Fruit fly (Drosophila melanogaster) whole organism, embryonic: ENCODE results near the gene Prosbeta2R2.

Experiments used
- Atf3 ChIP-seq: fragments of 200-800 bp; sonication (Bioruptor generic); optimal IDR thresholded peaks from 3 replicates; lab custom pipeline; 2016; ENCODE audit warnings: missing biosample characterization, missing genetic modification characterization
- Atf6 ChIP-seq: fragments of 200-800 bp; sonication (Bioruptor generic); IDR thresholded peaks from 2 replicates; pipeline ENCODE4 v1.3.6; 2022; ENCODE audit warnings: missing biosample characterization, missing genetic modification characterization
- Bdp1 ChIP-seq: fragments of 200-800 bp; sonication (Bioruptor generic); optimal IDR thresholded peaks from 3 replicates; lab custom pipeline; 2016; ENCODE audit warnings: missing biosample characterization, missing genetic modification characterization
- CG10147 ChIP-seq: fragments of 200-800 bp; sonication (Bioruptor generic); optimal IDR thresholded peaks from 2 replicates; lab custom pipeline; 2019; ENCODE audit warnings: missing biosample characterization, mild to moderate bottlenecking, missing genetic modification characterization, moderate library complexity
- CG10321 ChIP-seq: fragments of 200-800 bp; sonication (Bioruptor generic); IDR thresholded peaks from 2 replicates; pipeline ENCODE4 v1.3.6; 2022; ENCODE audit warnings: missing biosample characterization, missing genetic modification characterization
- CG10462 ChIP-seq: fragments of 200-800 bp; sonication (Bioruptor generic); optimal IDR thresholded peaks from 2 replicates; lab custom pipeline; 2016; ENCODE audit warnings: missing biosample characterization, missing genetic modification characterization
- CG12299 ChIP-seq: fragments of 200-800 bp; sonication (Bioruptor generic); optimal IDR thresholded peaks from 2 replicates; lab custom pipeline; 2018; ENCODE audit warnings: missing biosample characterization, mild to moderate bottlenecking, missing genetic modification characterization
- CG13296 ChIP-seq: fragments of 200-800 bp; sonication (Bioruptor generic); optimal IDR thresholded peaks from 3 replicates; lab custom pipeline; 2018; ENCODE audit warnings: missing biosample characterization, mild to moderate bottlenecking, missing genetic modification characterization
- CG1529 ChIP-seq: fragments of 200-800 bp; sonication (Bioruptor generic); optimal IDR thresholded peaks from 3 replicates; lab custom pipeline; 2018; ENCODE audit warnings: missing biosample characterization, missing genetic modification characterization
- CG1602 ChIP-seq: fragments of 200-800 bp; sonication (Bioruptor generic); optimal IDR thresholded peaks from 3 replicates; lab custom pipeline; 2016; ENCODE audit warnings: missing biosample characterization, missing genetic modification characterization
- CG18011 ChIP-seq: fragments of 200-800 bp; sonication (Bioruptor generic); optimal IDR thresholded peaks from 2 replicates; lab custom pipeline; 2017; ENCODE audit warnings: missing biosample characterization, missing genetic modification characterization, mild to moderate bottlenecking, moderate library complexity, missing genotype
- CG30020 ChIP-seq: fragments of 200-800 bp; optimal IDR thresholded peaks from 2 replicates; lab custom pipeline; 2019; ENCODE audit warnings: missing biosample characterization, mild to moderate bottlenecking, missing genetic modification characterization, moderate library complexity
- CG31224 ChIP-seq: fragments of 200-800 bp; sonication (Bioruptor generic); IDR thresholded peaks from 2 replicates; pipeline ENCODE4 v1.3.6; 2022; ENCODE audit warnings: missing biosample characterization, missing genetic modification characterization
- CG32767 ChIP-seq: fragments of 200-800 bp; sonication (Bioruptor generic); IDR thresholded peaks from 2 replicates; pipeline ENCODE4 v1.3.6; 2022; ENCODE audit warnings: missing biosample characterization, missing genetic modification characterization
- CG33213 ChIP-seq: fragments of 200-800 bp; sonication (Bioruptor generic); optimal IDR thresholded peaks from 3 replicates; lab custom pipeline; 2016; ENCODE audit warnings: missing biosample characterization, missing genetic modification characterization
- CG34422 ChIP-seq: fragments of 200-800 bp; sonication (Bioruptor generic); IDR thresholded peaks from 3 replicates; pipeline ENCODE4 v1.3.6; 2022; ENCODE audit warnings: missing biosample characterization, missing genetic modification characterization
- CG4404 ChIP-seq: fragments of 200-800 bp; sonication (Bioruptor generic); IDR thresholded peaks from 2 replicates; pipeline ENCODE4 v1.3.6; 2022; ENCODE audit warnings: missing biosample characterization, missing genetic modification characterization
- CG5245 ChIP-seq: fragments of 200-800 bp; sonication (Bioruptor generic); optimal IDR thresholded peaks from 3 replicates; lab custom pipeline; 2016; ENCODE audit warnings: missing biosample characterization, missing genetic modification characterization
- CG5953 ChIP-seq: fragments of 200-800 bp; sonication (Bioruptor generic); IDR thresholded peaks from 2 replicates; pipeline ENCODE4 v1.3.6; 2022; ENCODE audit warnings: missing biosample characterization, missing genetic modification characterization
- CG6272 ChIP-seq: fragments of 200-800 bp; sonication (Bioruptor generic); IDR thresholded peaks from 2 replicates; pipeline ENCODE4 v1.3.6; 2022; ENCODE audit warnings: missing biosample characterization, missing genetic modification characterization
- CG7928 ChIP-seq: fragments of 200-800 bp; sonication (Bioruptor generic); optimal IDR thresholded peaks from 2 replicates; lab custom pipeline; 2017; ENCODE audit warnings: missing biosample characterization, mild to moderate bottlenecking, missing genetic modification characterization
- CG8478 ChIP-seq: fragments of >200 bp; optimal IDR thresholded peaks from 2 replicates; lab custom pipeline; 2018
- CG8924 ChIP-seq: fragments of 200-800 bp; optimal IDR thresholded peaks from 3 replicates; lab custom pipeline; 2019; ENCODE audit warnings: missing biosample characterization, mild to moderate bottlenecking, missing genetic modification characterization, moderate library complexity
- CG9609 ChIP-seq: fragments of 200-800 bp; sonication (Bioruptor generic); optimal IDR thresholded peaks from 3 replicates; lab custom pipeline; 2016; ENCODE audit warnings: missing biosample characterization, missing genetic modification characterization
- CG9797 ChIP-seq: fragments of 200-800 bp; sonication (Bioruptor generic); optimal IDR thresholded peaks from 3 replicates; lab custom pipeline; 2018; ENCODE audit warnings: missing biosample characterization, mild to moderate bottlenecking, missing genetic modification characterization
- Camta ChIP-seq: fragments of 200-800 bp; sonication (Bioruptor generic); optimal IDR thresholded peaks from 2 replicates; lab custom pipeline; 2016; ENCODE audit warnings: missing biosample characterization, missing genetic modification characterization
- CkIIα-i1 ChIP-seq: fragments of 200-800 bp; sonication (Bioruptor generic); IDR thresholded peaks from 2 replicates; pipeline ENCODE4 v1.3.6; 2022; ENCODE audit warnings: missing biosample characterization, missing genetic modification characterization
- Dip2 ChIP-seq: fragments of 200-800 bp; sonication (Bioruptor generic); IDR thresholded peaks from 2 replicates; pipeline ENCODE4 v1.3.6; 2022; ENCODE audit warnings: missing biosample characterization, missing genetic modification characterization
- ERR ChIP-seq: fragments of 200-800 bp; sonication (Bioruptor generic); optimal IDR thresholded peaks from 2 replicates; lab custom pipeline; 2016; ENCODE audit warnings: missing biosample characterization, missing genetic modification characterization
- GATAe ChIP-seq: fragments of 200-800 bp; sonication (Bioruptor generic); conservative IDR thresholded peaks from 2 replicates; pipeline ENCODE4 v1.3.6; 2022; ENCODE audit warnings: missing biosample characterization, missing genetic modification characterization
- Max ChIP-seq: fragments of 200-800 bp; sonication (Bioruptor generic); optimal IDR thresholded peaks from 2 replicates; lab custom pipeline; 2016; ENCODE audit warnings: missing biosample characterization, mild to moderate bottlenecking, missing genetic modification characterization
- Myb ChIP-seq: fragments of 200-800 bp; sonication (Bioruptor generic); optimal IDR thresholded peaks from 2 replicates; lab custom pipeline; 2016; ENCODE audit warnings: missing biosample characterization, missing genetic modification characterization
- NC2β ChIP-seq: fragments of 200-800 bp; sonication (Bioruptor generic); optimal IDR thresholded peaks from 2 replicates; lab custom pipeline; 2016; ENCODE audit warnings: missing biosample characterization, missing genetic modification characterization
- Pdp1 ChIP-seq, 2 experiments: fragments of 200-800 bp; sonication (Bioruptor generic); optimal IDR thresholded peaks; 3 replicates each; lab custom pipeline; 2016; ENCODE audit warnings: missing biosample characterization in 2 of 2, missing genetic modification characterization in 2 of 2, mild to moderate bottlenecking in 1 of 2, moderate library complexity in 1 of 2
- Ptx1 ChIP-seq: fragments of 200-800 bp; sonication (Bioruptor generic); IDR thresholded peaks from 2 replicates; pipeline ENCODE4 v1.3.6; 2022; ENCODE audit warnings: missing biosample characterization, missing genetic modification characterization
- Sox102F ChIP-seq: fragments of 200-800 bp; sonication (Bioruptor generic); optimal IDR thresholded peaks from 2 replicates; lab custom pipeline; 2018; ENCODE audit warnings: missing biosample characterization, mild to moderate bottlenecking, missing genetic modification characterization, moderate library complexity
- cas ChIP-seq: fragments of 200-800 bp; sonication (Bioruptor generic); IDR thresholded peaks from 2 replicates; pipeline ENCODE4 v1.3.6; 2022; ENCODE audit warnings: missing biosample characterization, missing genetic modification characterization
- chn ChIP-seq: fragments of 200-800 bp; sonication (Bioruptor generic); optimal IDR thresholded peaks from 2 replicates; lab custom pipeline; 2016; ENCODE audit warnings: missing biosample characterization, missing genetic modification characterization
- crc ChIP-seq: fragments of 200-800 bp; sonication (Bioruptor generic); optimal IDR thresholded peaks from 2 replicates; lab custom pipeline; 2016; ENCODE audit warnings: missing biosample characterization, missing genetic modification characterization
- dm ChIP-seq: fragments of 200-800 bp; sonication (Bioruptor generic); optimal IDR thresholded peaks from 3 replicates; lab custom pipeline; 2016; ENCODE audit warnings: missing biosample characterization, missing genetic modification characterization
- fd3F ChIP-seq: fragments of 200-800 bp; sonication (Bioruptor generic); optimal IDR thresholded peaks from 2 replicates; lab custom pipeline; 2018; ENCODE audit warnings: missing biosample characterization, mild to moderate bottlenecking, missing genetic modification characterization, moderate library complexity
- ftz-f1 ChIP-seq: fragments of 200-800 bp; sonication (Bioruptor generic); optimal IDR thresholded peaks from 2 replicates; lab custom pipeline; 2016; ENCODE audit warnings: missing biosample characterization, missing genetic modification characterization
- insv ChIP-seq, 2 experiments: fragments of 200-800 bp; sonication (Bioruptor generic); optimal IDR thresholded peaks; 3 replicates each; lab custom pipeline; 2016 to 2018; ENCODE audit warnings: missing biosample characterization in 2 of 2, missing genetic modification characterization in 2 of 2
- klu ChIP-seq: fragments of 200-800 bp; sonication (Bioruptor generic); IDR thresholded peaks from 2 replicates; pipeline ENCODE4 v1.3.6; 2022; ENCODE audit warnings: missing biosample characterization, missing genetic modification characterization
- lola ChIP-seq, 3 experiments: fragments of >200 bp in 2 of 3; fragments of 200-800 bp in 1 of 3; sonication (Bioruptor generic) in 1 of 3; optimal IDR thresholded peaks; 2 replicates each; lab custom pipeline; 2017 to 2019; ENCODE audit warnings: missing biosample characterization in 3 of 3, missing genetic modification characterization in 3 of 3, mild to moderate bottlenecking in 1 of 3, moderate library complexity in 1 of 3
- nmo ChIP-seq: fragments of 200-800 bp; sonication (Bioruptor generic); optimal IDR thresholded peaks from 2 replicates; lab custom pipeline; 2018; ENCODE audit warnings: missing biosample characterization, mild to moderate bottlenecking, missing genetic modification characterization, moderate library complexity
- pan ChIP-seq, 4 experiments: fragments of >200 bp in 3 of 4; fragments of 200-800 bp in 1 of 4; sonication (Bioruptor generic) in 1 of 4; optimal IDR thresholded peaks in 3 of 4; IDR thresholded peaks in 1 of 4; 2 replicates each; pipeline versions ENCODE4 v1.3.6 to Lab custom; 2017 to 2022; ENCODE audit warnings: missing biosample characterization in 2 of 4, missing genetic modification characterization in 2 of 4, mixed read lengths in 1 of 4
- phol ChIP-seq: fragments of 200-800 bp; sonication (Bioruptor generic); optimal IDR thresholded peaks from 3 replicates; lab custom pipeline; 2018; ENCODE audit warnings: missing biosample characterization, mild to moderate bottlenecking, missing genetic modification characterization, moderate library complexity
- sc ChIP-seq, 3 experiments: fragments of >200 bp in 2 of 3; fragments of 200-800 bp in 1 of 3; sonication (Bioruptor generic) in 1 of 3; optimal IDR thresholded peaks; 2 replicates in 2 of 3; 3 replicates in 1 of 3; lab custom pipeline; 2017; ENCODE audit warnings: mild to moderate bottlenecking in 1 of 3, missing biosample characterization in 1 of 3, missing genetic modification characterization in 1 of 3, missing genetic modification reagents in 1 of 3
- sens ChIP-seq: fragments of 200-800 bp; sonication (Bioruptor generic); peaks from one replicate; lab custom pipeline; 2016; ENCODE audit warnings: missing biosample characterization, missing genetic modification characterization
- wor ChIP-seq: fragments of 200-800 bp; sonication (Bioruptor generic); IDR thresholded peaks from 2 replicates; pipeline ENCODE4 v1.3.6; 2022; ENCODE audit warnings: missing biosample characterization, missing genetic modification characterization

The Prosbeta2R2 gene

dm6 chr3R:5232197-5232607 lies 12.9 kb upstream of the Prosbeta2R2 start, which contains the start of the genes Kat60 and Mms19 (continued):
- TF ChIP-seq CG10147 (GFP tag; lab: Kevin White, UChicago) (no peak), CG32767 (GFP tag; lab: Robert Waterston, UW) (peak; percentile 46; the same call in 1 of the 2 replicates), CG12299 (tag; lab: Kevin White, UChicago) (peak; percentile 34), CG5245 (GFP tag; lab: Kevin White, UChicago) (peak; percentile 13), CG4404 (GFP tag; lab: Robert Waterston, UW) (peak; percentile 74), insv (GFP tag; optimal IDR thresholded peaks at IDR 0.05; lab: Kevin White, UChicago) (peak in 1 of 2 experiments; percentile 32), pan (optimal IDR thresholded peaks at IDR 0.05; lab: Kevin White, UChicago) (no peak), pan (GFP tag; optimal IDR thresholded peaks at IDR 0.05 in 1 of 2, IDR thresholded peaks at IDR 0.05 in 1 of 2) (peak in 1 of 2 experiments; percentile 69), CG13296 (GFP tag; lab: Kevin White, UChicago) (no peak), sc (optimal IDR thresholded peaks at IDR 0.05; lab: Kevin White, UChicago) (no peak), sc (GFP tag; optimal IDR thresholded peaks at IDR 0.05; lab: Kevin White, UChicago) (no peak), CkIIα-i1 (GFP tag; lab: Robert Waterston, UW) (no peak), dm (GFP tag; lab: Kevin White, UChicago) (peak; percentile 59), Myb (GFP tag; lab: Kevin White, UChicago) (peak; percentile 75), Atf6 (GFP tag; lab: Robert Waterston, UW) (no peak), CG8478 (lab: Kevin White, UChicago) (no peak), chn (peak; percentile 84), nmo (GFP tag; lab: Kevin White, UChicago) (peak; percentile 88), wor (GFP tag; lab: Robert Waterston, UW) (peak; percentile 22; the same call in 1 of the 2 replicates), CG1529 (GFP tag; lab: Kevin White, UChicago) (no peak), CG34422 (peak; percentile 50; the same call in 2 of the 3 replicates), phol (tag; lab: Kevin White, UChicago) (peak; percentile 80), NC2β (GFP tag; lab: Kevin White, UChicago) (no peak), lola (GFP tag; optimal IDR thresholded peaks at IDR 0.05; lab: Kevin White, UChicago) (peak in 1 of 3 experiments; percentile 61), CG8924 (peak; percentile 66), sens (GFP tag; lab: Kevin White, UChicago) (peak; percentile 94), CG5953 (GFP tag; lab: Robert Waterston, UW) (no peak), CG10321 (no peak), CG18011 (GFP tag; lab: Kevin White, UChicago) (peak; percentile 7), CG6272 (GFP tag; lab: Robert Waterston, UW) (peak; percentile 70), CG9609 (GFP tag; lab: Kevin White, UChicago) (peak; percentile 57), Camta (GFP tag; lab: Kevin White, UChicago) (peak; percentile 67), Ptx1 (GFP tag; lab: Robert Waterston, UW) (peak; percentile 84), Atf3 (GFP tag; lab: Kevin White, UChicago) (peak; percentile 56), fd3F (GFP tag; lab: Kevin White, UChicago) (peak; percentile 42), Bdp1 (GFP tag; lab: Kevin White, UChicago) (peak; percentile 43), GATAe (GFP tag; lab: Robert Waterston, UW) (peak; percentile 78), ftz-f1 (GFP tag; lab: Kevin White, UChicago) (no peak), klu (GFP tag; lab: Robert Waterston, UW) (peak; percentile 44; the same call in 1 of the 2 replicates), CG9797 (GFP tag; lab: Kevin White, UChicago) (peak; percentile 55), CG33213 (GFP tag; lab: Kevin White, UChicago) (peak; percentile 56), crc (no peak), CG7928 (GFP tag; lab: Kevin White, UChicago) (peak; percentile 53), CG30020 (tag; lab: Kevin White, UChicago) (peak; percentile 80), CG10462 (GFP tag; lab: Kevin White, UChicago) (no peak), cas (GFP tag; lab: Robert Waterston, UW) (peak; percentile 66), ERR (GFP tag; lab: Kevin White, UChicago) (peak; percentile 21), Dip2 (GFP tag; lab: Robert Waterston, UW) (no peak), Max (GFP tag; lab: Kevin White, UChicago) (peak; percentile 72), Pdp1 (GFP tag; optimal IDR thresholded peaks at IDR 0.05; lab: Kevin White, UChicago) (peak; percentile 68 to 77), CG1602 (GFP tag; lab: Kevin White, UChicago) (peak; percentile 61), CG31224 (GFP tag; lab: Robert Waterston, UW) (peak; percentile 59), Sox102F (GFP tag; lab: Kevin White, UChicago) (no peak)
